Worm (Caenorhabditis elegans) whole organism, L3 larva: ENCODE data around the gene ham-3.

Source experiments
- R02D3.7 ChIP-seq: fragments of 150-350 bp; optimal IDR thresholded peaks from 2 replicates; lab custom pipeline; 2014; ENCODE audit warnings: missing biosample characterization, missing genetic modification characterization
- ZK546.5 ChIP-seq: sonication (generic microtip); optimal IDR thresholded peaks from 2 replicates; lab custom pipeline; 2017; ENCODE audit warnings: missing biosample characterization, missing genetic modification characterization
- aly-2 ChIP-seq: fragments of 150-350 bp; optimal IDR thresholded peaks from 2 replicates; lab custom pipeline; 2014; ENCODE audit warnings: missing biosample characterization, missing genetic modification characterization
- ceh-16 ChIP-seq: sonication (generic microtip); optimal IDR thresholded peaks from 2 replicates; lab custom pipeline; 2017; ENCODE audit warnings: missing biosample characterization, missing genetic modification characterization
- ceh-28 ChIP-seq: fragments of 150-350 bp; optimal IDR thresholded peaks from 2 replicates; lab custom pipeline; 2014; ENCODE audit warnings: missing biosample characterization, missing genetic modification reagents, missing genetic modification characterization
- ceh-82 ChIP-seq: fragments of 150-350 bp; optimal IDR thresholded peaks from 2 replicates; lab custom pipeline; 2014; ENCODE audit warnings: missing biosample characterization, missing genetic modification characterization
- egl-5 ChIP-seq: fragments of 150-350 bp; optimal IDR thresholded peaks from 2 replicates; lab custom pipeline; 2017; ENCODE audit warnings: missing biosample characterization, missing genetic modification reagents, missing genetic modification characterization, inconsistent platforms
- elt-1 ChIP-seq: fragments of 150-350 bp; optimal IDR thresholded peaks from 2 replicates; lab custom pipeline; 2014; ENCODE audit warnings: missing biosample characterization, missing genetic modification characterization
- elt-2 ChIP-seq: sonication (generic microtip); optimal IDR thresholded peaks from 2 replicates; lab custom pipeline; 2016; ENCODE audit warnings: missing genetic modification reagents, mild to moderate bottlenecking, missing genetic modification characterization, missing compliant biosample characterization
- elt-3 ChIP-seq, 3 experiments: fragments of 150-350 bp in 1 of 3; sonication (generic microtip) in 2 of 3; optimal IDR thresholded peaks; 2 replicates in 2 of 3; 4 replicates in 1 of 3; lab custom pipeline; 2014 to 2017; ENCODE audit warnings: missing biosample characterization in 3 of 3, missing genetic modification characterization in 3 of 3
- fkh-10 ChIP-seq: sonication (generic microtip); optimal IDR thresholded peaks from 2 replicates; lab custom pipeline; 2017; ENCODE audit warnings: missing biosample characterization, missing genetic modification reagents, missing genetic modification characterization
- fkh-2 ChIP-seq: fragments of 150-350 bp; optimal IDR thresholded peaks from 2 replicates; lab custom pipeline; 2014; ENCODE audit warnings: missing biosample characterization, missing genetic modification reagents, missing genetic modification characterization
- fos-1 ChIP-seq: fragments of 150-350 bp; optimal IDR thresholded peaks from 2 replicates; lab custom pipeline; 2014; ENCODE audit warnings: missing biosample characterization, missing genetic modification characterization
- hmg-11 ChIP-seq: sonication (generic microtip); optimal IDR thresholded peaks from 2 replicates; lab custom pipeline; 2016; ENCODE audit warnings: missing genetic modification characterization, missing compliant biosample characterization
- jun-1 ChIP-seq: fragments of 150-350 bp; optimal IDR thresholded peaks from 2 replicates; lab custom pipeline; 2014; ENCODE audit warnings: missing biosample characterization, missing genetic modification reagents, missing genetic modification characterization
- lin-39 ChIP-seq: fragments of 150-350 bp; optimal IDR thresholded peaks from 2 replicates; lab custom pipeline; 2018; ENCODE audit warnings: missing biosample characterization, missing genetic modification reagents, missing genetic modification characterization
- lsy-12 ChIP-seq: sonication (generic microtip); optimal IDR thresholded peaks from 2 replicates; lab custom pipeline; 2016; ENCODE audit warnings: mild to moderate bottlenecking, missing genetic modification characterization, missing compliant biosample characterization
- mml-1 ChIP-seq: fragments of 150-350 bp; sonication (generic microtip); optimal IDR thresholded peaks from 3 replicates; lab custom pipeline; 2014; ENCODE audit warnings: missing biosample characterization, missing genetic modification characterization
- nfya-1 ChIP-seq: sonication (generic microtip); optimal IDR thresholded peaks from 2 replicates; lab custom pipeline; 2017; ENCODE audit warnings: missing genetic modification characterization, mild to moderate bottlenecking, missing compliant biosample characterization, antibody characterized with exemption, moderate library complexity; ENCODE audit not compliant: insufficient read depth
- nhr-11 ChIP-seq: fragments of 150-350 bp; optimal IDR thresholded peaks from 2 replicates; lab custom pipeline; 2014; ENCODE audit warnings: missing biosample characterization, missing genetic modification characterization
- nhr-12 ChIP-seq: fragments of 150-350 bp; optimal IDR thresholded peaks from 2 replicates; lab custom pipeline; 2014; ENCODE audit warnings: missing biosample characterization, missing genetic modification characterization
- nhr-23 ChIP-seq: fragments of 150-350 bp; optimal IDR thresholded peaks from 2 replicates; lab custom pipeline; 2014; ENCODE audit warnings: missing biosample characterization, missing genetic modification reagents, missing genetic modification characterization
- nhr-237 ChIP-seq: fragments of 150-350 bp; optimal IDR thresholded peaks from 2 replicates; lab custom pipeline; 2014; ENCODE audit warnings: missing biosample characterization, missing genetic modification characterization
- nhr-25 ChIP-seq: sonication (generic microtip); optimal IDR thresholded peaks from 2 replicates; lab custom pipeline; 2017; ENCODE audit warnings: missing biosample characterization, missing genetic modification characterization
- nhr-43 ChIP-seq: sonication (generic microtip); optimal IDR thresholded peaks from 2 replicates; lab custom pipeline; 2016; ENCODE audit warnings: mild to moderate bottlenecking, missing genetic modification characterization, missing compliant biosample characterization; ENCODE audit not compliant: poor library complexity, severe bottlenecking
- nhr-67 ChIP-seq: fragments of 150-350 bp; optimal IDR thresholded peaks from 2 replicates; lab custom pipeline; 2014; ENCODE audit warnings: missing biosample characterization, missing genetic modification characterization
- nhr-76 ChIP-seq: fragments of 150-350 bp; sonication (generic microtip); optimal IDR thresholded peaks from 5 replicates; lab custom pipeline; 2014; ENCODE audit warnings: missing biosample characterization, missing genetic modification characterization
- nhr-77 ChIP-seq: fragments of 150-350 bp; optimal IDR thresholded peaks from 2 replicates; lab custom pipeline; 2014; ENCODE audit warnings: missing biosample characterization, missing genetic modification characterization
- pqm-1 ChIP-seq: fragments of 150-350 bp; optimal IDR thresholded peaks from 2 replicates; lab custom pipeline; 2017; ENCODE audit warnings: missing biosample characterization, missing genetic modification characterization, inconsistent platforms
- snpc-4 ChIP-seq: fragments of 150-350 bp; optimal IDR thresholded peaks from 2 replicates; lab custom pipeline; 2014; ENCODE audit warnings: missing biosample characterization, missing genetic modification characterization
- unc-62 ChIP-seq: fragments of 150-350 bp; sonication (generic microtip); optimal IDR thresholded peaks from 4 replicates; lab custom pipeline; 2014; ENCODE audit warnings: missing biosample characterization, missing genetic modification reagents, missing genetic modification characterization
- zag-1 ChIP-seq: fragments of 150-350 bp; optimal IDR thresholded peaks from 2 replicates; lab custom pipeline; 2014; ENCODE audit warnings: missing biosample characterization, missing genetic modification characterization
- ztf-11 ChIP-seq: fragments of 150-350 bp; optimal IDR thresholded peaks from 2 replicates; lab custom pipeline; 2014; ENCODE audit warnings: missing biosample characterization, missing genetic modification characterization
- ztf-4 ChIP-seq: fragments of 150-350 bp; optimal IDR thresholded peaks from 2 replicates; lab custom pipeline; 2014; ENCODE audit warnings: missing biosample characterization, missing genetic modification characterization

Gene ham-3

DNA sequence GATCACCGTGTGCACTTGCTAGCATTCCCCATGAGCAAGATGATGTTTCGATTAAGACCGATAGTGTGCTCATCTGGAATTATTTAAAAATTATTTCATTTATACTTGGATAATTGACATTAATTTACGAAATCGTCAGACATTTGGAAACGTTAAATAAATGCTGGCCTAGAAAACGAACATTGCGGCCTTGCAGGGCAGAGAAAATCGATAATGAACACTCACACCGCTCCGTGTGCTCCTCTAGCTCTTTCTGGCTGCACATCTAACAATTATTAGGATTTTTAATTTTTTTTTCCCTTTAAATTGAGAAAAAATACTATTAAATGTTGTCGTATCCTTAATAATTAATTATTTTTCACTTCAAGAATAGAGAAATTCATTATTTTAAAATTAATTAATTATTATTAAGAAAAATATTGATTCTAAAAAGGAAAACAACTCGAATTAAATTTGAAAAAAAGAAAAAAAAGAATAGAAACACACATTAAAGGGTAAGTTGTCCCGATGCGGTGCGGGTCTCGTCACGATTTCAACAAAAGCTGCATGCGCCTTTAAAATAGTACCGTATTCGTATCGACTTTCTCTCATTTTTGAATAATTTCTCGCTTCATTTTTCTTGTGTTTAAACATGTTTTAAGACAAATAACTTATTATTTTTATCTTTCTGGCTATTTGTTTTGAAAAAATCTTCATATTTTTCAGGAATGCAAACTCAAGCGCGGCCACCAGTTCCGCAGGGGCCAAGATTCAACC is at the start of gene ham-3, which contains the start of gene gtf-2H3:
TSS of gene ham-3 (plus strand) at position 706 of the 756 bp plus-strand sequence.
TSS of gene gtf-2H3 (minus strand) at position 73 of the 756 bp plus-strand sequence.
- TF ChIP-seq jun-1 (tag; lab: Kevin White, UChicago) = no peak
- TF ChIP-seq zag-1 = no peak
- no peak for TF ChIP-seq nhr-237
- TF ChIP-seq ZK546.5 (tag; lab: Kevin White, UChicago) = no peak
- TF ChIP-seq unc-62 (GFP tag; lab: Kevin White, UChicago) = no peak
- peak; percentile 33 for TF ChIP-seq hmg-11 (tag; lab: Kevin White, UChicago)
- TF ChIP-seq ceh-28 (tag; lab: Kevin White, UChicago) = peak; percentile 79
- peak; percentile 41 for TF ChIP-seq nfya-1 (tag; lab: Kevin White, UChicago)

DNA sequence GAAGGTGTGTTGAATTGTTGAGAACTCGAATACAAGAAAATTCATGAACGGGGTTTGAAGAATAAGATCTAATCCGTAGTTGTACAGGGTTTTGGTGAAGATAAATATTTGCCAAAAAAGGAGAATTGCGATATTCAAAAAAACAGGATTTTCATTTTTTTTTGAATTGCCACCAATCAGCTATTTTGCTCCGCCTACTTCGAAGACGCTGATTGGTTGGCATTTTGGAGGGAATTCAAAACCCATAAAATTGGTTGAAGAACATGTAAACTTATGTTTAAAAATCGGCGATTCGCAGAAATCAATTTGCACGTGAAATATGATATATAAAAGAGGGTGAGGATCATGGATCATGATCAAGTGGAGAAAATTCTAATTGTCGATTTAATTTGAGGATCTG is 44.5 kb upstream of the ham-3 start:
- TF ChIP-seq R02D3.7 (tag; lab: Kevin White, UChicago) (no peak), nfya-1 (tag; lab: Kevin White, UChicago) (peak; percentile 92)

DNA sequence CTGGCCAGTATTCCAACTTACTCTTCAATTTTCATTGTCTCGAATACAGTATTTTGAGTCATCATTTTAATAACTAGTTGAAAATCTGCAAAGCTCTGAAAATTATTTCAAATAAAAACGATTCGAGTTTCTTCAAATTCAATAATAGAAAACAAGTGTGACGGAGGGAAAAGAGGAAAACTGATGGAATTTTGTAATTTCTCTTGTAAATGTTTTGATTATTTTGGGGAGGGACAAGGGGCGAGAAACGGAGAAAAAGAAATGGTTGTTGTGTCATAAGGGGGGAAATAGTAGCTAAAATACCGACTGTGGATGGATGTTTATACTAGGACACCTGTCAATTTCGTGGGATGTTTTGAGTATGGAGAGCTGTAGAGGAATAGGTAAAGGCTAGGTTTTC is 42.4 kb upstream of the ham-3 start, which contains the start of gene T16G12.9:
TSS of gene T16G12.9 (minus strand) at position 101 of the 400 bp plus-strand sequence.
- TF ChIP-seq ceh-28 (tag; lab: Kevin White, UChicago) (no peak), pqm-1 (tag; lab: Kevin White, UChicago) (no peak), elt-2 (tag; lab: Kevin White, UChicago) (no peak), snpc-4 (no peak), egl-5 (tag; lab: Kevin White, UChicago) (no peak), ceh-16 (tag; lab: Kevin White, UChicago) (no peak), nhr-23 (tag; lab: Kevin White, UChicago) (no peak), nhr-12 (tag; lab: Kevin White, UChicago) (no peak), nhr-43 (tag; lab: Kevin White, UChicago) (no peak), aly-2 (tag; lab: Kevin White, UChicago) (no peak), fkh-2 (tag; lab: Kevin White, UChicago) (no peak)
- TF ChIP-seq, all 47 proteins: peak for 0

DNA sequence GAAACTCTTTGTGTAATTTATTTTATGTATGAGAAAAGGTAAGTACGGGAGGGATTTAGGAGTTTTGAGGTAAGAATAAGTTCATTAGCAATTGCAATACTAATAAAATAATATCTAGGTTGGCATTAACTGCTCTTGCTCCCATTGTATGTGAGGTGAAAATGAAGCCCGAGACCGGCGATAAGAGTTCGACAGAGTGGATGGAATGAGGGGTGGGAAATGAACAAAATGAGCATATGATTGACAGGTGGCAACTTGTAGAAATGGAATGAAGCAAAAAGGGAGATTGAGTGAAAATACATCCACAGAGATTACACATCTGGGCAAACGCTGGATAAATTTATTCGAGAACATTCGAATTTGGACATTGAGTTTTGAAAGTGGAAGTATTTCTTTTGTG is 41.8 kb upstream of the ham-3 start:
- TF ChIP-seq nhr-12 (tag; lab: Kevin White, UChicago) (no peak), ztf-4 (tag; lab: Kevin White, UChicago) (no peak), hmg-11 (tag; lab: Kevin White, UChicago) (no peak), nhr-76 (tag; lab: Kevin White, UChicago) (no peak)

DNA sequence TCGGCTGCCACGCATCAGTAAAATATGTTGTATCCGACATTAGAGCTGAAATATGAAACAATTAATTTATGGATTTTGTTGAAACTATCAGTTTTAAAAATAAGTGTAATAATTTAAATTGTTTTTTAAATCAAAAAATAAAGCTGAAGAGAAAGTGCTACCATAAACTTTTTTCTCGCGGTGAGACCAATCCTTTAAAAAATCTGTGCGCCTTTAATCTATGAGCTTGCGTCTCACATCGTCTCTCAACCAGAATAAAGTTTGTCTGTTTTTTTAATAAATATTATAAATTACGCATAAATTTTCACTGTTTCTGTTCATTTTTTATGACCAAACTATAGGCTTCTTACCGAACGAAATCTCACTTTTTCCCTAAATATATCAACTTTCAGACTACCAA is 37.3 kb upstream of the ham-3 start, which contains the start of gene T16H12.3:
TSS of gene T16H12.3 (minus strand) at position 51 of the 400 bp plus-strand sequence.
- no peak for TF ChIP-seq ceh-82 (tag; lab: Kevin White, UChicago)
- TF ChIP-seq elt-3 (tag; optimal IDR thresholded peaks at IDR 0.05; lab: Kevin White, UChicago) = no peak
- TF ChIP-seq ztf-11 (tag; lab: Kevin White, UChicago) = no peak
- TF ChIP-seq fos-1 (tag; lab: Kevin White, UChicago) = no peak
- TF ChIP-seq nhr-25 (tag; lab: Kevin White, UChicago) = no peak
- no peak for TF ChIP-seq ceh-16 (tag; lab: Kevin White, UChicago)
- TF ChIP-seq nhr-11 (tag; lab: Kevin White, UChicago) = no peak
- no peak for TF ChIP-seq mml-1
- TF ChIP-seq, all 47 proteins: peak for 0

DNA sequence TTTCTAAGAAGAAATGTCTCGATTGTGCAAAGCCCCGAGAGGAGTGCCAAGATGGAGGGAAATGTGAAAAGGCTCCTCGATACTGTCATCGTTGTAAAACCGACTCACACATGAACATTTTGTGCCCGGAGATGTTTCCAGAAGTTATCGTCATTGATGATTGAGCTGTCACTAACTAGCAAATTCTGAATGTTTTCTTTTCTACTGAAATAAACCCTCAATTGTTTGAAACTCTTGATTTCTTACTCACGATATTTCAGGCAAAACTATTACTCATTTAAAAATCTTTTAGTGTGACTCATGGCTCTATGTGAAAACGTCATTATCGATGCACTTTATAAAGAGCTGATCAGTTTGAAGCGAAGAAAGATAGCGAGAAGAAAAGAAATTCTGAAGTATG is 35.5 kb upstream of the ham-3 start, which contains the start of gene T16H12.13:
TSS of gene T16H12.13 (plus strand) at position 301 of the 400 bp plus-strand sequence.
- no peak for TF ChIP-seq nhr-67 (tag; lab: Kevin White, UChicago)
- TF ChIP-seq fos-1 (tag; lab: Kevin White, UChicago) = no peak
- TF ChIP-seq ZK546.5 (tag; lab: Kevin White, UChicago) = no peak
- TF ChIP-seq nhr-12 (tag; lab: Kevin White, UChicago) = no peak
- TF ChIP-seq mml-1 = no peak
- no peak for TF ChIP-seq lin-39 (tag; lab: Kevin White, UChicago)
- TF ChIP-seq nhr-77 (tag; lab: Kevin White, UChicago) = no peak
- TF ChIP-seq pqm-1 (tag; lab: Kevin White, UChicago) = no peak
- TF ChIP-seq elt-3 (tag; optimal IDR thresholded peaks at IDR 0.05; lab: Kevin White, UChicago) = no peak
- TF ChIP-seq hmg-11 (tag; lab: Kevin White, UChicago) = no peak
- no peak for TF ChIP-seq fkh-10
- TF ChIP-seq unc-62 (GFP tag; lab: Kevin White, UChicago) = no peak
- TF ChIP-seq nhr-43 (tag; lab: Kevin White, UChicago) = no peak
- TF ChIP-seq ceh-16 (tag; lab: Kevin White, UChicago) = no peak
- no peak for TF ChIP-seq lsy-12
- TF ChIP-seq fkh-2 (tag; lab: Kevin White, UChicago) = no peak
- TF ChIP-seq zag-1 = no peak
- no peak for TF ChIP-seq nhr-76 (tag; lab: Kevin White, UChicago)
- TF ChIP-seq nhr-23 (tag; lab: Kevin White, UChicago) = no peak
- TF ChIP-seq elt-1 (tag; lab: Kevin White, UChicago) = no peak
- TF ChIP-seq, all 47 proteins: peak for 0
